Fruit fly (Drosophila melanogaster) whole organism, embryonic: Measurements from ENCODE around the gene EMC6.

Source experiments
- Aef1 ChIP-seq: fragments of 200-800 bp; sonication (Bioruptor generic); IDR thresholded peaks from 3 replicates; pipeline ENCODE4 v1.3.6; 2022; ENCODE audit warnings: missing biosample characterization, missing genetic modification characterization
- CG10147 ChIP-seq: fragments of 200-800 bp; sonication (Bioruptor generic); optimal IDR thresholded peaks from 2 replicates; lab custom pipeline; 2019; ENCODE audit warnings: missing biosample characterization, mild to moderate bottlenecking, missing genetic modification characterization, moderate library complexity
- CG10366 ChIP-seq: fragments of 200-800 bp; sonication (Bioruptor generic); IDR thresholded peaks from 2 replicates; pipeline ENCODE4 v1.3.6; 2022; ENCODE audit warnings: missing biosample characterization, missing genetic modification characterization
- CG11723 ChIP-seq: fragments of 200-800 bp; sonication (Bioruptor generic); optimal IDR thresholded peaks from 2 replicates; lab custom pipeline; 2017; ENCODE audit warnings: missing biosample characterization, mild to moderate bottlenecking, missing genetic modification characterization
- CG1233 ChIP-seq: fragments of 200-800 bp; sonication (Bioruptor generic); optimal IDR thresholded peaks from 4 replicates; lab custom pipeline; 2018; ENCODE audit warnings: missing biosample characterization, mild to moderate bottlenecking, missing genetic modification characterization
- CG13894 ChIP-seq: fragments of 200-800 bp; sonication (Bioruptor generic); optimal IDR thresholded peaks from 3 replicates; lab custom pipeline; 2018; ENCODE audit warnings: missing biosample characterization, mild to moderate bottlenecking, missing genetic modification characterization, moderate library complexity
- CG16815 ChIP-seq: fragments of 200-800 bp; sonication (Bioruptor generic); optimal IDR thresholded peaks from 3 replicates; lab custom pipeline; 2017; ENCODE audit warnings: missing biosample characterization, mild to moderate bottlenecking, missing genetic modification characterization
- CG18599 ChIP-seq: fragments of 200-800 bp; sonication (Bioruptor generic); optimal IDR thresholded peaks from 3 replicates; lab custom pipeline; 2017; ENCODE audit warnings: missing biosample characterization, missing genetic modification characterization, mild to moderate bottlenecking, moderate library complexity, missing genetic modification reagents
- CG2199 ChIP-seq: fragments of 200-800 bp; sonication (Bioruptor generic); IDR thresholded peaks from 3 replicates; pipeline ENCODE4 v1.3.6; 2022; ENCODE audit warnings: missing biosample characterization, missing genetic modification characterization
- CG3065 ChIP-seq: fragments of 200-800 bp; sonication (Bioruptor generic); optimal IDR thresholded peaks from 2 replicates; lab custom pipeline; 2016; ENCODE audit warnings: missing biosample characterization, missing genetic modification characterization
- CG31441 ChIP-seq: fragments of 200-800 bp; sonication (Bioruptor generic); IDR thresholded peaks from 2 replicates; pipeline ENCODE4 v1.3.6; 2022; ENCODE audit warnings: missing biosample characterization, missing genetic modification characterization
- CG3281 ChIP-seq: fragments of 200-800 bp; sonication (Bioruptor generic); optimal IDR thresholded peaks from 3 replicates; lab custom pipeline; 2017; ENCODE audit warnings: missing biosample characterization, mild to moderate bottlenecking, missing genetic modification characterization
- CG4360 ChIP-seq: fragments of 200-800 bp; sonication (Bioruptor generic); IDR thresholded peaks from 2 replicates; pipeline ENCODE4 v1.3.6; 2022; ENCODE audit warnings: missing biosample characterization, missing genetic modification characterization
- CG4730 ChIP-seq: fragments of 200-800 bp; sonication (Bioruptor generic); IDR thresholded peaks from 2 replicates; pipeline ENCODE4 v1.3.6; 2022; ENCODE audit warnings: missing biosample characterization, missing genetic modification characterization
- CG7556 ChIP-seq: fragments of 200-800 bp; sonication (Bioruptor generic); optimal IDR thresholded peaks from 2 replicates; lab custom pipeline; 2017; ENCODE audit warnings: missing biosample characterization, mild to moderate bottlenecking, missing genetic modification characterization
- CG7745 ChIP-seq: fragments of 200-800 bp; sonication (Bioruptor generic); optimal IDR thresholded peaks from 2 replicates; lab custom pipeline; 2018; ENCODE audit warnings: missing biosample characterization, mild to moderate bottlenecking, missing genetic modification characterization, moderate library complexity
- CG8359 ChIP-seq: fragments of 200-800 bp; sonication (Bioruptor generic); optimal IDR thresholded peaks from 2 replicates; lab custom pipeline; 2017; ENCODE audit warnings: missing biosample characterization, mild to moderate bottlenecking, missing genetic modification characterization, borderline replicate concordance
- Camta ChIP-seq: fragments of 200-800 bp; sonication (Bioruptor generic); optimal IDR thresholded peaks from 2 replicates; lab custom pipeline; 2016; ENCODE audit warnings: missing biosample characterization, missing genetic modification characterization
- Chrac-16 ChIP-seq: fragments of 200-800 bp; sonication (Bioruptor generic); optimal IDR thresholded peaks from 3 replicates; lab custom pipeline; 2016; ENCODE audit warnings: missing biosample characterization, missing genetic modification characterization
- CoRest ChIP-seq: fragments of 200-800 bp; sonication (Bioruptor generic); optimal IDR thresholded peaks from 3 replicates; lab custom pipeline; 2018; ENCODE audit warnings: missing biosample characterization, mild to moderate bottlenecking, missing genetic modification characterization, moderate library complexity
- E2f1 ChIP-seq: fragments of 200-800 bp; sonication (Bioruptor generic); IDR thresholded peaks from 2 replicates; pipeline ENCODE4 v1.3.6; 2022; ENCODE audit warnings: missing biosample characterization, missing genetic modification characterization
- E2f2 ChIP-seq: fragments of 200-800 bp; sonication (Bioruptor generic); IDR thresholded peaks from 2 replicates; pipeline ENCODE4 v1.3.6; 2022; ENCODE audit warnings: missing biosample characterization, missing genetic modification characterization
- Lhr ChIP-seq: fragments of 200-800 bp; sonication (Bioruptor generic); optimal IDR thresholded peaks from 3 replicates; lab custom pipeline; 2017; ENCODE audit warnings: mild to moderate bottlenecking, missing biosample characterization, missing genetic modification reagents, missing genetic modification characterization
- NC2α ChIP-seq: fragments of 200-800 bp; sonication (Bioruptor generic); optimal IDR thresholded peaks from 2 replicates; lab custom pipeline; 2016; ENCODE audit warnings: missing biosample characterization, missing genetic modification characterization
- Neu2 ChIP-seq: fragments of 200-800 bp; sonication (Bioruptor generic); optimal IDR thresholded peaks from 3 replicates; lab custom pipeline; 2016; ENCODE audit warnings: missing biosample characterization, missing genetic modification characterization, borderline replicate concordance
- Nf-YC ChIP-seq: fragments of 200-800 bp; optimal IDR thresholded peaks from 3 replicates; lab custom pipeline; 2019; ENCODE audit warnings: missing biosample characterization, mild to moderate bottlenecking, missing genetic modification characterization, moderate library complexity
- Ptx1 ChIP-seq: fragments of 200-800 bp; sonication (Bioruptor generic); IDR thresholded peaks from 2 replicates; pipeline ENCODE4 v1.3.6; 2022; ENCODE audit warnings: missing biosample characterization, missing genetic modification characterization
- Sox102F ChIP-seq: fragments of 200-800 bp; sonication (Bioruptor generic); optimal IDR thresholded peaks from 2 replicates; lab custom pipeline; 2018; ENCODE audit warnings: missing biosample characterization, mild to moderate bottlenecking, missing genetic modification characterization, moderate library complexity
- Taf1 ChIP-seq: fragments of 200-800 bp; sonication (Bioruptor generic); IDR thresholded peaks from 2 replicates; pipeline ENCODE4 v1.3.6; 2022; ENCODE audit warnings: missing biosample characterization, missing genetic modification characterization
- abd-A ChIP-seq: fragments of 200-800 bp; sonication (Bioruptor generic); optimal IDR thresholded peaks from 3 replicates; lab custom pipeline; 2019; ENCODE audit warnings: missing biosample characterization, mild to moderate bottlenecking, missing genetic modification characterization, moderate library complexity
- cg ChIP-seq: fragments of 200-800 bp; sonication (Bioruptor generic); optimal IDR thresholded peaks from 3 replicates; lab custom pipeline; 2019; ENCODE audit warnings: missing biosample characterization, mild to moderate bottlenecking, missing genetic modification characterization, moderate library complexity
- ci ChIP-seq: fragments of 200-800 bp; sonication (Bioruptor generic); IDR thresholded peaks from 3 replicates; pipeline ENCODE4 v1.3.6; 2022; ENCODE audit warnings: missing biosample characterization, missing genetic modification characterization
- esg ChIP-seq: fragments of 200-800 bp; sonication (Bioruptor generic); conservative IDR thresholded peaks from 2 replicates; pipeline ENCODE4 v1.3.6; 2022; ENCODE audit warnings: missing biosample characterization, missing genetic modification characterization
- fd64A ChIP-seq: fragments of 200-800 bp; sonication (Bioruptor generic); optimal IDR thresholded peaks from 3 replicates; lab custom pipeline; 2018; ENCODE audit warnings: missing biosample characterization, mild to moderate bottlenecking, missing genetic modification characterization
- gro ChIP-seq: fragments of 200-800 bp; sonication (Bioruptor generic); optimal IDR thresholded peaks from 2 replicates; lab custom pipeline; 2016; ENCODE audit warnings: missing biosample characterization, missing genetic modification characterization
- hbn ChIP-seq: fragments of 200-800 bp; sonication (Bioruptor generic); IDR thresholded peaks from 2 replicates; pipeline ENCODE4 v1.3.6; 2022; ENCODE audit warnings: missing biosample characterization, missing genetic modification characterization; ENCODE audit not compliant: partially characterized antibody
- ind ChIP-seq: fragments of 200-800 bp; sonication (Bioruptor generic); optimal IDR thresholded peaks from 3 replicates; lab custom pipeline; 2016; ENCODE audit warnings: missing biosample characterization, missing genetic modification characterization
- kni ChIP-seq: fragments of 200-800 bp; sonication (Bioruptor generic); optimal IDR thresholded peaks from 3 replicates; lab custom pipeline; 2017; ENCODE audit warnings: mild to moderate bottlenecking, missing biosample characterization, missing genetic modification reagents, missing genetic modification characterization
- lov ChIP-seq, 2 experiments: fragments of 200-800 bp in 1 of 2; fragments of >200 bp in 1 of 2; sonication (Bioruptor generic) in 1 of 2; IDR thresholded peaks in 1 of 2; optimal IDR thresholded peaks in 1 of 2; 2 replicates in 1 of 2; 3 replicates in 1 of 2; pipeline versions ENCODE4 v1.3.6 to Lab custom; 2017 to 2022; ENCODE audit warnings: missing biosample characterization in 1 of 2, missing genetic modification characterization in 1 of 2
- nau ChIP-seq: fragments of 200-800 bp; sonication (Bioruptor generic); optimal IDR thresholded peaks from 3 replicates; lab custom pipeline; 2017; ENCODE audit warnings: missing biosample characterization, mild to moderate bottlenecking, missing genetic modification characterization, missing genetic modification reagents
- org-1 ChIP-seq: fragments of 200-800 bp; sonication (Bioruptor generic); optimal IDR thresholded peaks from 2 replicates; lab custom pipeline; 2017; ENCODE audit warnings: missing biosample characterization, missing genetic modification characterization
- pb ChIP-seq: fragments of 200-800 bp; sonication (Bioruptor generic); optimal IDR thresholded peaks from 3 replicates; lab custom pipeline; 2016; ENCODE audit warnings: missing biosample characterization, missing genetic modification characterization
- pros ChIP-seq: fragments of 200-800 bp; sonication (Bioruptor generic); optimal IDR thresholded peaks from 3 replicates; lab custom pipeline; 2019; ENCODE audit warnings: missing biosample characterization, mild to moderate bottlenecking, missing genetic modification characterization, moderate library complexity
- ro ChIP-seq: fragments of 200-800 bp; sonication (Bioruptor generic); IDR thresholded peaks from 2 replicates; pipeline ENCODE4 v1.3.6; 2022; ENCODE audit warnings: missing biosample characterization, missing genetic modification characterization
- toy ChIP-seq: fragments of 200-800 bp; sonication (Bioruptor generic); IDR thresholded peaks from 2 replicates; pipeline ENCODE4 v1.3.6; 2022; ENCODE audit warnings: missing biosample characterization, missing genetic modification characterization
- wek ChIP-seq: fragments of 200-800 bp; sonication (Bioruptor generic); optimal IDR thresholded peaks from 3 replicates; lab custom pipeline; 2018; ENCODE audit warnings: missing biosample characterization, mild to moderate bottlenecking, missing genetic modification characterization, moderate library complexity
- wor ChIP-seq: fragments of 200-800 bp; sonication (Bioruptor generic); IDR thresholded peaks from 2 replicates; pipeline ENCODE4 v1.3.6; 2022; ENCODE audit warnings: missing biosample characterization, missing genetic modification characterization
- zen2 ChIP-seq: fragments of 200-800 bp; sonication (Bioruptor generic); IDR thresholded peaks from 3 replicates; pipeline ENCODE4 v1.3.6; 2022; ENCODE audit warnings: missing biosample characterization, missing genetic modification characterization; ENCODE audit not compliant: partially characterized antibody

The EMC6 gene

dm6 chr3R:24983537-24984501 lies 41.0 kb downstream of the EMC6 start, which contains the start of gene tnc (continued):
- TF ChIP-seq kni, result no peak
- peak; percentile 47 for TF ChIP-seq ind (GFP tag; lab: Kevin White, UChicago)
- TF ChIP-seq Aef1 (GFP tag; lab: Robert Waterston, UW), result peak; percentile 30; the same call in 1 of the 3 replicates
- no peak for TF ChIP-seq lov (optimal IDR thresholded peaks at IDR 0.05; lab: Kevin White, UChicago)
- no peak for TF ChIP-seq lov (GFP tag; IDR thresholded peaks at IDR 0.05; lab: Robert Waterston, UW)
- no peak for TF ChIP-seq ro (GFP tag; lab: Robert Waterston, UW)
- TF ChIP-seq org-1 (GFP tag; lab: Kevin White, UChicago), result peak; percentile 51
- peak; percentile 42 for TF ChIP-seq Nf-YC
- TF ChIP-seq NC2α, result no peak
- no peak for TF ChIP-seq CG13894 (tag; lab: Kevin White, UChicago)
- no peak; the same call in 1 of the 2 replicates for TF ChIP-seq CG10366
- peak; percentile 84; the same call in 1 of the 3 replicates for TF ChIP-seq CG2199 (GFP tag; lab: Robert Waterston, UW)
- no peak for TF ChIP-seq CG8359
- TF ChIP-seq fd64A (GFP tag; lab: Kevin White, UChicago), result no peak
- no peak for TF ChIP-seq wor (GFP tag; lab: Robert Waterston, UW)
- no peak for TF ChIP-seq Chrac-16 (GFP tag; lab: Kevin White, UChicago)
- TF ChIP-seq Taf1 (GFP tag; lab: Robert Waterston, UW), result no peak
- no peak for TF ChIP-seq pb
- peak; percentile 31 for TF ChIP-seq CG10147
- peak; percentile 38 for TF ChIP-seq CG16815 (GFP tag; lab: Kevin White, UChicago)
- TF ChIP-seq CG3281 (GFP tag; lab: Kevin White, UChicago), result peak; percentile 57
- no peak for TF ChIP-seq CG3065
- TF ChIP-seq abd-A (tag; lab: Kevin White, UChicago), result peak; percentile 41
- TF ChIP-seq CoRest (tag; lab: Kevin White, UChicago), result peak; percentile 73
- no peak for TF ChIP-seq hbn (GFP tag; lab: Robert Waterston, UW)
- TF ChIP-seq ci (GFP tag; lab: Robert Waterston, UW), result no peak
- no peak for TF ChIP-seq CG7745
- TF ChIP-seq CG11723 (GFP tag; lab: Kevin White, UChicago), result no peak
- peak; percentile 56 for TF ChIP-seq Ptx1 (GFP tag; lab: Robert Waterston, UW)
- TF ChIP-seq CG31441 (GFP tag; lab: Robert Waterston, UW), result peak; percentile 68
- no peak for TF ChIP-seq cg (GFP tag; lab: Kevin White, UChicago)
- peak; percentile 85 for TF ChIP-seq CG18599 (GFP tag; lab: Kevin White, UChicago)
- TF ChIP-seq Sox102F, result peak; percentile 61
- TF ChIP-seq CG7556, result peak; percentile 86
- TF ChIP-seq Lhr (GFP tag; lab: Kevin White, UChicago), result no peak
- no peak for TF ChIP-seq Camta
- no peak for TF ChIP-seq pros
- TF ChIP-seq CG4730 (GFP tag; lab: Robert Waterston, UW), result 0 out of 2 replicates have a peak, but pooled peaks have one; percentile 10
- peak; percentile 85 for TF ChIP-seq CG4360 (GFP tag; lab: Robert Waterston, UW)
- TF ChIP-seq E2f2 (GFP tag; lab: Robert Waterston, UW), result no peak
- no peak for TF ChIP-seq zen2 (GFP tag; lab: Robert Waterston, UW)
- TF ChIP-seq CG1233 (GFP tag; lab: Kevin White, UChicago), result peak; percentile 4
- TF ChIP-seq wek, result no peak
- TF ChIP-seq esg, result peak; percentile 56
- TF ChIP-seq toy, result no peak
- TF ChIP-seq nau (GFP tag; lab: Kevin White, UChicago), result peak; percentile 42
- TF ChIP-seq E2f1 (GFP tag; lab: Robert Waterston, UW), result no peak
- no peak for TF ChIP-seq gro (GFP tag; lab: Kevin White, UChicago)
- TF ChIP-seq Neu2 (GFP tag; lab: Kevin White, UChicago), result no peak
